Fruit fly (Drosophila melanogaster) whole organism, embryonic: ENCODE results near the gene Actn.

ENCODE experiments used
- BEAF-32 ChIP-seq: fragments of 200-800 bp; sonication (Bioruptor generic); optimal IDR thresholded peaks from 3 replicates; lab custom pipeline; 2017; ENCODE audit warnings: missing biosample characterization, missing genetic modification characterization, mild to moderate bottlenecking, moderate library complexity, missing genetic modification reagents
- CG10147 ChIP-seq: fragments of 200-800 bp; sonication (Bioruptor generic); optimal IDR thresholded peaks from 2 replicates; lab custom pipeline; 2019; ENCODE audit warnings: missing biosample characterization, mild to moderate bottlenecking, missing genetic modification characterization, moderate library complexity
- CG10274 ChIP-seq: fragments of 200-800 bp; sonication (Bioruptor generic); optimal IDR thresholded peaks from 3 replicates; lab custom pipeline; 2017; ENCODE audit warnings: missing biosample characterization, mild to moderate bottlenecking, missing genetic modification characterization
- CG12391 ChIP-seq: fragments of 200-800 bp; sonication (Bioruptor generic); optimal IDR thresholded peaks from 3 replicates; lab custom pipeline; 2018; ENCODE audit warnings: missing biosample characterization, mild to moderate bottlenecking, missing genetic modification characterization, moderate library complexity
- CG15514 ChIP-seq: fragments of 200-800 bp; sonication (Bioruptor generic); optimal IDR thresholded peaks from 3 replicates; lab custom pipeline; 2017; ENCODE audit warnings: missing biosample characterization, missing genetic modification characterization, mild to moderate bottlenecking, moderate library complexity, missing genetic modification reagents
- CG15601 ChIP-seq: fragments of 200-800 bp; sonication (Bioruptor generic); optimal IDR thresholded peaks from 3 replicates; lab custom pipeline; 2019; ENCODE audit warnings: missing biosample characterization, mild to moderate bottlenecking, missing genetic modification characterization, moderate library complexity
- CG17802 ChIP-seq: fragments of 200-800 bp; sonication (Bioruptor generic); optimal IDR thresholded peaks from 2 replicates; lab custom pipeline; 2018; ENCODE audit warnings: missing biosample characterization, mild to moderate bottlenecking, missing genetic modification characterization, moderate library complexity
- CG18262 ChIP-seq: fragments of 200-800 bp; optimal IDR thresholded peaks from 3 replicates; lab custom pipeline; 2019; ENCODE audit warnings: missing biosample characterization, mild to moderate bottlenecking, missing genetic modification characterization, moderate library complexity
- CG18764 ChIP-seq: fragments of 200-800 bp; sonication (Bioruptor generic); optimal IDR thresholded peaks from 3 replicates; lab custom pipeline; 2016; ENCODE audit warnings: missing biosample characterization, missing genetic modification characterization
- CG2712 ChIP-seq: fragments of 200-800 bp; optimal IDR thresholded peaks from 3 replicates; lab custom pipeline; 2019; ENCODE audit warnings: missing biosample characterization, mild to moderate bottlenecking, missing genetic modification characterization, moderate library complexity
- CG31441 ChIP-seq: fragments of 200-800 bp; sonication (Bioruptor generic); IDR thresholded peaks from 2 replicates; pipeline ENCODE4 v1.3.6; 2022; ENCODE audit warnings: missing biosample characterization, missing genetic modification characterization
- CG5180 ChIP-seq: fragments of 200-800 bp; sonication (Bioruptor generic); optimal IDR thresholded peaks from 3 replicates; lab custom pipeline; 2017; ENCODE audit warnings: missing biosample characterization, missing genetic modification characterization, mild to moderate bottlenecking, moderate library complexity, missing genetic modification reagents
- CG6813 ChIP-seq: fragments of 200-800 bp; sonication (Bioruptor generic); optimal IDR thresholded peaks from 2 replicates; lab custom pipeline; 2017; ENCODE audit warnings: missing biosample characterization, missing genetic modification characterization, mild to moderate bottlenecking, moderate library complexity, missing genetic modification reagents
- CG7786 ChIP-seq: fragments of 200-800 bp; sonication (Bioruptor generic); optimal IDR thresholded peaks from 2 replicates; lab custom pipeline; 2016; ENCODE audit warnings: missing biosample characterization, missing genetic modification characterization
- CG9437 ChIP-seq: fragments of 200-800 bp; sonication (Bioruptor generic); optimal IDR thresholded peaks from 2 replicates; lab custom pipeline; 2018; ENCODE audit warnings: missing biosample characterization, mild to moderate bottlenecking, missing genetic modification characterization
- Doc3 ChIP-seq: fragments of 200-800 bp; sonication (Bioruptor generic); IDR thresholded peaks from 3 replicates; pipeline ENCODE4 v1.3.6; 2022; ENCODE audit warnings: missing biosample characterization, missing genetic modification characterization; ENCODE audit not compliant: partially characterized antibody
- Eip74EF ChIP-seq, 2 experiments: fragments of 200-800 bp in 1 of 2; fragments of >200 bp in 1 of 2; sonication (Bioruptor generic) in 1 of 2; optimal IDR thresholded peaks; 2 replicates each; lab custom pipeline; 2017 to 2019; ENCODE audit warnings: missing biosample characterization in 2 of 2, missing genetic modification characterization in 2 of 2, mild to moderate bottlenecking in 1 of 2, moderate library complexity in 1 of 2
- Fer2 ChIP-seq: fragments of 200-800 bp; sonication (Bioruptor generic); optimal IDR thresholded peaks from 2 replicates; lab custom pipeline; 2018; ENCODE audit warnings: missing biosample characterization, mild to moderate bottlenecking, missing genetic modification characterization, moderate library complexity
- Gug ChIP-seq: fragments of 200-800 bp; sonication (Bioruptor generic); IDR thresholded peaks from 4 replicates; pipeline ENCODE4 v1.3.6; 2022; ENCODE audit warnings: missing biosample characterization, missing genetic modification characterization
- Hey ChIP-seq: fragments of 200-800 bp; sonication (Bioruptor generic); optimal IDR thresholded peaks from 3 replicates; lab custom pipeline; 2018; ENCODE audit warnings: missing biosample characterization, mild to moderate bottlenecking, missing genetic modification characterization
- Lim3 ChIP-seq: fragments of 200-800 bp; sonication (Bioruptor generic); IDR thresholded peaks from 2 replicates; pipeline ENCODE4 v1.3.6; 2022; ENCODE audit warnings: missing biosample characterization, missing genetic modification characterization
- MTF-1 ChIP-seq: fragments of 200-800 bp; sonication (Bioruptor generic); optimal IDR thresholded peaks from 2 replicates; lab custom pipeline; 2018; ENCODE audit warnings: missing biosample characterization, mild to moderate bottlenecking, missing genetic modification characterization, borderline replicate concordance
- Max ChIP-seq: fragments of 200-800 bp; sonication (Bioruptor generic); optimal IDR thresholded peaks from 2 replicates; lab custom pipeline; 2016; ENCODE audit warnings: missing biosample characterization, mild to moderate bottlenecking, missing genetic modification characterization
- Oli ChIP-seq: fragments of 200-800 bp; sonication (Bioruptor generic); optimal IDR thresholded peaks from 2 replicates; lab custom pipeline; 2018; ENCODE audit warnings: missing biosample characterization, mild to moderate bottlenecking, missing genetic modification characterization, moderate library complexity
- Sry-δ ChIP-seq: fragments of 200-800 bp; sonication (Bioruptor generic); optimal IDR thresholded peaks from 2 replicates; lab custom pipeline; 2016; ENCODE audit warnings: missing biosample characterization, missing genetic modification characterization
- Usf ChIP-seq: fragments of 200-800 bp; sonication (Bioruptor generic); optimal IDR thresholded peaks from 2 replicates; lab custom pipeline; 2017; ENCODE audit warnings: missing genotype, missing biosample characterization, missing genetic modification characterization
- abd-A ChIP-seq: fragments of 200-800 bp; sonication (Bioruptor generic); optimal IDR thresholded peaks from 3 replicates; lab custom pipeline; 2019; ENCODE audit warnings: missing biosample characterization, mild to moderate bottlenecking, missing genetic modification characterization, moderate library complexity
- aop ChIP-seq: fragments of 200-800 bp; sonication (Bioruptor generic); IDR thresholded peaks from 2 replicates; pipeline ENCODE4 v1.3.6; 2022; ENCODE audit warnings: missing biosample characterization, missing genetic modification characterization
- ash1 ChIP-seq: fragments of 200-800 bp; sonication (Bioruptor generic); optimal IDR thresholded peaks from 2 replicates; lab custom pipeline; 2018; ENCODE audit warnings: missing biosample characterization, mild to moderate bottlenecking, missing genetic modification characterization
- cad ChIP-seq: fragments of >200 bp; optimal IDR thresholded peaks from 2 replicates; lab custom pipeline; 2017; ENCODE audit warnings: missing biosample characterization, missing genetic modification characterization
- chinmo ChIP-seq: fragments of 200-800 bp; sonication (Bioruptor generic); IDR thresholded peaks from 4 replicates; pipeline ENCODE4 v1.3.6; 2022; ENCODE audit warnings: missing biosample characterization, missing genetic modification characterization; ENCODE audit not compliant: partially characterized antibody
- crc ChIP-seq: fragments of 200-800 bp; sonication (Bioruptor generic); optimal IDR thresholded peaks from 2 replicates; lab custom pipeline; 2016; ENCODE audit warnings: missing biosample characterization, missing genetic modification characterization
- dmrt99B ChIP-seq: fragments of 200-800 bp; sonication (Bioruptor generic); optimal IDR thresholded peaks from 2 replicates; lab custom pipeline; 2018; ENCODE audit warnings: missing biosample characterization, mild to moderate bottlenecking, missing genetic modification characterization, moderate library complexity
- fd64A ChIP-seq: fragments of 200-800 bp; sonication (Bioruptor generic); optimal IDR thresholded peaks from 3 replicates; lab custom pipeline; 2018; ENCODE audit warnings: missing biosample characterization, mild to moderate bottlenecking, missing genetic modification characterization
- her ChIP-seq: fragments of 200-800 bp; sonication (Bioruptor generic); optimal IDR thresholded peaks from 2 replicates; lab custom pipeline; 2016; ENCODE audit warnings: missing biosample characterization, missing genetic modification characterization
- insv ChIP-seq, 2 experiments: fragments of 200-800 bp; sonication (Bioruptor generic); optimal IDR thresholded peaks; 3 replicates each; lab custom pipeline; 2016 to 2018; ENCODE audit warnings: missing biosample characterization in 2 of 2, missing genetic modification characterization in 2 of 2
- lmd ChIP-seq: fragments of 200-800 bp; sonication (Bioruptor generic); IDR thresholded peaks from 2 replicates; pipeline ENCODE4 v1.3.6; 2022; ENCODE audit warnings: missing biosample characterization, missing genetic modification characterization
- mld ChIP-seq: fragments of 200-800 bp; sonication (Bioruptor generic); IDR thresholded peaks from 3 replicates; pipeline ENCODE4 v1.3.6; 2022; ENCODE audit warnings: missing biosample characterization, missing genetic modification characterization; ENCODE audit not compliant: partially characterized antibody
- onecut ChIP-seq: fragments of 200-800 bp; sonication (Bioruptor generic); IDR thresholded peaks from 2 replicates; pipeline ENCODE4 v1.3.6; 2022; ENCODE audit warnings: missing biosample characterization, missing genetic modification characterization
- prd ChIP-seq, 3 experiments: fragments of >200 bp in 2 of 3; fragments of 200-800 bp in 1 of 3; sonication (Bioruptor generic) in 1 of 3; optimal IDR thresholded peaks in 2 of 3; IDR thresholded peaks in 1 of 3; 2 replicates in 2 of 3; 3 replicates in 1 of 3; pipeline versions ENCODE4 v1.3.6 to Lab custom; 2017 to 2022; ENCODE audit warnings: missing biosample characterization in 1 of 3, missing genetic modification characterization in 1 of 3
- run ChIP-seq: fragments of 200-800 bp; sonication (Bioruptor generic); optimal IDR thresholded peaks from 3 replicates; lab custom pipeline; 2018; ENCODE audit warnings: missing biosample characterization, mild to moderate bottlenecking, missing genetic modification characterization
- scrt ChIP-seq: fragments of 200-800 bp; sonication (Bioruptor generic); optimal IDR thresholded peaks from 2 replicates; lab custom pipeline; 2018; ENCODE audit warnings: missing biosample characterization, mild to moderate bottlenecking, missing genetic modification characterization, moderate library complexity
- ssp ChIP-seq: fragments of 200-800 bp; sonication (Bioruptor generic); IDR thresholded peaks from 2 replicates; pipeline ENCODE4 v1.3.6; 2022; ENCODE audit warnings: missing biosample characterization, missing genetic modification characterization
- trem ChIP-seq: fragments of 200-800 bp; optimal IDR thresholded peaks from 3 replicates; lab custom pipeline; 2019; ENCODE audit warnings: missing biosample characterization, mild to moderate bottlenecking, missing genetic modification characterization, moderate library complexity
- vvl ChIP-seq: fragments of 200-800 bp; sonication (Bioruptor generic); IDR thresholded peaks from 2 replicates; pipeline ENCODE4 v1.3.6; 2022; ENCODE audit warnings: missing biosample characterization, missing genetic modification characterization

Gene Actn

dm6 chrX:2081848-2082365 is 39.8 kb upstream of the Actn start (continued):
- TF ChIP-seq CG18764 (GFP tag; lab: Kevin White, UChicago) (no peak), ash1 (GFP tag; lab: Kevin White, UChicago) (no peak), Sry-δ (GFP tag; lab: Kevin White, UChicago) (no peak), CG15601 (tag; lab: Kevin White, UChicago) (no peak), scrt (GFP tag; lab: Kevin White, UChicago) (peak; percentile 63)
- TF ChIP-seq, all 482 proteins: peak for 10

- TF ChIP-seq Hey (tag; lab: Kevin White, UChicago) = no peak
- no peak for TF ChIP-seq prd (optimal IDR thresholded peaks at IDR 0.05; lab: Kevin White, UChicago)
- no peak for TF ChIP-seq prd (GFP tag; IDR thresholded peaks at IDR 0.05; lab: Robert Waterston, UW)
- TF ChIP-seq chinmo = peak; percentile 70; the same call in 1 of the 4 replicates
- no peak for TF ChIP-seq aop (GFP tag; lab: Robert Waterston, UW)
- peak in 1 of 2 experiments; percentile 61 for TF ChIP-seq Eip74EF (GFP tag; optimal IDR thresholded peaks at IDR 0.05; lab: Kevin White, UChicago)
- peak; percentile 18 for TF ChIP-seq CG7786
- no peak for TF ChIP-seq crc (GFP tag; lab: Kevin White, UChicago)
- TF ChIP-seq Usf (GFP tag; lab: Kevin White, UChicago) = no peak
- TF ChIP-seq CG18262 = peak; percentile 37
- peak; percentile 65 for TF ChIP-seq BEAF-32 (GFP tag; lab: Kevin White, UChicago)
- no peak; the same call in 2 of the 3 replicates for TF ChIP-seq Doc3 (GFP tag; lab: Robert Waterston, UW)
- peak in 1 of 2 experiments; percentile 87 for TF ChIP-seq insv (GFP tag; optimal IDR thresholded peaks at IDR 0.05; lab: Kevin White, UChicago)
- TF ChIP-seq fd64A (GFP tag; lab: Kevin White, UChicago) = peak; percentile 31
- TF ChIP-seq Oli (tag; lab: Kevin White, UChicago) = no peak
- TF ChIP-seq onecut = peak; percentile 16; the same call in 1 of the 2 replicates
- TF ChIP-seq mld (GFP tag; lab: Robert Waterston, UW) = no peak
- no peak for TF ChIP-seq CG17802
- TF ChIP-seq CG5180 (GFP tag; lab: Kevin White, UChicago) = peak; percentile 27
- TF ChIP-seq CG18764 (GFP tag; lab: Kevin White, UChicago) = no peak
- TF ChIP-seq dmrt99B (tag; lab: Kevin White, UChicago) = peak; percentile 7
- TF ChIP-seq CG12391 (tag; lab: Kevin White, UChicago) = peak; percentile 60
- TF ChIP-seq her (GFP tag; lab: Kevin White, UChicago) = peak; percentile 58
- no peak for TF ChIP-seq lmd (GFP tag; lab: Robert Waterston, UW)
- TF ChIP-seq ssp (GFP tag; lab: Robert Waterston, UW) = peak; percentile 34; the same call in 1 of the 2 replicates
- TF ChIP-seq CG2712 = peak; percentile 72
- peak; percentile 29 for TF ChIP-seq run (tag; lab: Kevin White, UChicago)
- TF ChIP-seq CG9437 = no peak
- TF ChIP-seq CG10274 (GFP tag; lab: Kevin White, UChicago) = no peak
- TF ChIP-seq trem (tag; lab: Kevin White, UChicago) = peak; percentile 94
- peak; percentile 85 for TF ChIP-seq CG15514 (GFP tag; lab: Kevin White, UChicago)
- no peak for TF ChIP-seq Fer2
- TF ChIP-seq MTF-1 (GFP tag; lab: Kevin White, UChicago) = peak; percentile 59
- peak; percentile 13 for TF ChIP-seq CG6813
- TF ChIP-seq CG10147 (GFP tag; lab: Kevin White, UChicago) = peak; percentile 9
- no peak for TF ChIP-seq Max
- TF ChIP-seq CG31441 (GFP tag; lab: Robert Waterston, UW) = peak; percentile 37
- no peak for TF ChIP-seq Gug
- TF ChIP-seq cad (GFP tag; lab: Kevin White, UChicago) = no peak
- peak; percentile 71 for TF ChIP-seq abd-A (tag; lab: Kevin White, UChicago)
- TF ChIP-seq Lim3 = no peak
- peak; percentile 60; the same call in 1 of the 2 replicates for TF ChIP-seq vvl
These were observed 38.3 kb upstream of the Actn start, which contains the start of the genes CG16903 and Unc-76 for dm6 chrX:2080367-2080927. Gene CG16903, minus strand, starts transcription at chrX:2080405. Gene Unc-76, plus strand, starts transcription at chrX:2080610.
